Worm (Caenorhabditis elegans): ENCODE measurements around the gene F41C3.11.
A peak's percentile ranks its signal among the peaks of the same experiment; 100 is the strongest.
"Not testable (repeated sequence)": the region's sequence is repeated elsewhere in the genome, so short reads cannot be mapped to it uniquely, and the experiment has no call there.

The F41C3.11 gene

DNA sequence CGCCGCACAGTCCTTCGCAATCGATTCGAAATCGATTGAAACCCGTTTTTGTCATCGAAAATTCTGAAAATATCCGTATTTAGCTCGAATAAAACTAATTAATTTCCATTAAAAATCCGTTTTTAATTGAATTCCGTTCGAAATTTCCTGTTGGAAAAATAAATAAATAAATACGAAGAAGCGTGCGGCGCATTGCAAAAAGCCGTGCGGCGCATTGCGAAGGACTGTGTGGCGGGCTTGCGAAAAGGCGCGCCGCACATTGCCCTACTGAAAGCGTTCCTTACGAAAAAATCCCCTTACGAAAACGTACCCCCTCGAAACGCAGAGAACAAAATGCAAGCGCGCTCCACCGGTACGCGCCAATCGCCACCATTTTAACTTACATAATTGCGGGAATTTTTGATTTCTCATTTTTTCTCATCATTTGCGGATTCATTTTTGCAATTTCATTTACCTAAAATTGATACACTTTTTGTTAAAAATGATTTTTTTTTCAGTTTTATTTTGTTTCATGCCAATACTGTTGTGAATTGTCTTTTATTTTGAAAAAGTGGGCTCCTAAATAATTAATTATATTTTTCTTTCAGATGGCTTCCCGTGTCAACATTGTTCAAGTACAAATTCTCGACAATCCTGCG lies 32.1 kb downstream of the F41C3.11 start, which contains the start of gene unc-85 (continued):
- peak; percentile 87 for TF ChIP-seq ctbp-1 (GFP tag; IDR thresholded peaks at IDR 0.05)
- TF ChIP-seq vab-7 (GFP tag; IDR thresholded peaks at IDR 0.05): peak; percentile 94
- TF ChIP-seq nhr-6 (tag; optimal IDR thresholded peaks at IDR 0.05): peak; percentile 33
- TF ChIP-seq set-16 (GFP tag; IDR thresholded peaks at IDR 0.05): peak; percentile 79
- TF ChIP-seq nhr-28 (tag; optimal IDR thresholded peaks at IDR 0.05): peak; percentile 15
- TF ChIP-seq zfp-3 (GFP tag; conservative IDR thresholded peaks at IDR 0.05): peak; percentile 85
- TF ChIP-seq dmd-6 (GFP tag; IDR thresholded peaks at IDR 0.05): peak; percentile 83
- TF ChIP-seq arid-1 (GFP tag; conservative IDR thresholded peaks at IDR 0.05): peak; percentile 87
- peak; percentile 71 to 83 for TF ChIP-seq lsy-2 (tag; optimal IDR thresholded peaks at IDR 0.05)
- peak; percentile 90 for TF ChIP-seq pha-4 (GFP tag; IDR thresholded peaks at IDR 0.05)
- not testable (repeated sequence) for TF ChIP-seq pha-4 (tag; optimal IDR thresholded peaks at IDR 0.05)
- peak; percentile 83 for TF ChIP-seq mxl-2 (GFP tag; conservative IDR thresholded peaks at IDR 0.05)
- TF ChIP-seq ceh-20 (GFP tag; IDR thresholded peaks at IDR 0.05): peak; percentile 90
- peak; percentile 22 for TF ChIP-seq nhr-48 (tag; optimal IDR thresholded peaks at IDR 0.05)
- TF ChIP-seq hlh-30 (tag; optimal IDR thresholded peaks at IDR 0.05; ENCODE audit: insufficient read depth): peak; percentile 44
- peak; percentile 89 for TF ChIP-seq snpc-1.2 (GFP tag; IDR thresholded peaks at IDR 0.05)
- peak; percentile 23 for TF ChIP-seq nhr-77 (tag; optimal IDR thresholded peaks at IDR 0.05)
- peak; percentile 62; the same call in 1 of the 2 replicates for TF ChIP-seq lim-7 (GFP tag; IDR thresholded peaks at IDR 0.05)
- TF ChIP-seq mep-1 (tag; optimal IDR thresholded peaks at IDR 0.05): peak; percentile 82
- peak; percentile 88 for TF ChIP-seq nhr-42 (GFP tag; IDR thresholded peaks at IDR 0.05)
- TF ChIP-seq hlh-11 (tag; optimal IDR thresholded peaks at IDR 0.05): peak; percentile 72
- TF ChIP-seq mdl-1 (tag; optimal IDR thresholded peaks at IDR 0.05): peak in 1 of 2 experiments; percentile 16
- peak; percentile 60 for TF ChIP-seq F49E8.2 (tag; optimal IDR thresholded peaks at IDR 0.05; ENCODE audit: borderline replicate concordance)
- peak; percentile 87 for TF ChIP-seq mes-2 (tag; optimal IDR thresholded peaks at IDR 0.05; ENCODE audit: poor library complexity, severe bottlenecking)
- peak; percentile 80 for TF ChIP-seq unc-130 (GFP tag; optimal IDR thresholded peaks at IDR 0.05)
- peak; percentile 88 for TF ChIP-seq lin-1 (GFP tag; IDR thresholded peaks at IDR 0.05)
- TF ChIP-seq php-3 (GFP tag; IDR thresholded peaks at IDR 0.05): peak; percentile 23; the same call in 1 of the 2 replicates
- TF ChIP-seq tra-1 (GFP tag; IDR thresholded peaks at IDR 0.05): peak; percentile 91
- TF ChIP-seq nhr-11 (tag; optimal IDR thresholded peaks at IDR 0.05): peak; percentile 43
- peak; percentile 67 for TF ChIP-seq lin-15B (tag; optimal IDR thresholded peaks at IDR 0.05)
- peak in 1 of 2 experiments; percentile 41 for TF ChIP-seq daf-16 (GFP tag; optimal IDR thresholded peaks at IDR 0.05)
- peak; percentile 32 for TF ChIP-seq daf-16 (tag; optimal IDR thresholded peaks at IDR 0.05)

DNA sequence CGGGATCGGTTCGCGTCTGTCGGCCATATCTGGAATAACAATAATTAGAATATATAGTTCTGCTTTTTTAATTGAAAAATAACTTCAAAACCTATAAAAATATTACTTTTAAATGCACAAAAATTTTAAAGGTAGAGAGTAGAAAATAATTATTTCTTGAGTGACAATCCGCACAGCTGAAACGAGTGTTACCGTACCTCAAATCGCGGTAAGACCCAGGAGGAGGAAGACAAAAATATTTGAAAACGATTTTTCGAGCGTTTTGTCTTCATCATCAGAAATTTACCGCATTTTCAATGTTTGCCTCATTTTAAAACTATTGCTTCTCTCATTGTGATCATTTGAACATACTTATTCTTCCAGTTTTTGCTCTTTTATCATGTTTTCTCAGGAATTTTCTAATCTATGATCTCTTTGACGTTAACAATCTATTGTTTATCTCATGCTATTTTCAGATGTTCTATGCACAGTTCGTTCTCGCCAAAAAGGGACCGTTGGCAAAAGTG lies 35.4 kb downstream of the F41C3.11 start, which contains the start of the genes rpn-5 and scc-1:
Gene rpn-5 (minus strand): TSS at position 162 of the 506 bp plus-strand sequence.
Gene scc-1 (plus strand): TSS at position 456 of the 506 bp plus-strand sequence.
- peak; percentile 94 to 99 for TF ChIP-seq lsy-2 (tag; optimal IDR thresholded peaks at IDR 0.05)
- peak; percentile 92 for TF ChIP-seq dpl-1 (GFP tag; optimal IDR thresholded peaks at IDR 0.05)
- TF ChIP-seq pha-4 (GFP tag; IDR thresholded peaks at IDR 0.05): no peak
- TF ChIP-seq pha-4 (tag; optimal IDR thresholded peaks at IDR 0.05): no peak
- TF ChIP-seq nhr-11 (tag; optimal IDR thresholded peaks at IDR 0.05): peak; percentile 54
- no peak for TF ChIP-seq mxl-2 (GFP tag; conservative IDR thresholded peaks at IDR 0.05)
- TF ChIP-seq ama-1 (optimal IDR thresholded peaks at IDR 0.05): no peak
- no peak for TF ChIP-seq mxl-3 (GFP tag; optimal IDR thresholded peaks at IDR 0.05)
- TF ChIP-seq nhr-10 (tag; optimal IDR thresholded peaks at IDR 0.05): no peak
- no peak for TF ChIP-seq ZK337.2 (GFP tag; IDR thresholded peaks at IDR 0.05)
- no peak for TF ChIP-seq dmd-8 (GFP tag; IDR thresholded peaks at IDR 0.05)
- TF ChIP-seq nhr-25 (tag; optimal IDR thresholded peaks at IDR 0.05; ENCODE audit: borderline replicate concordance, insufficient read depth): peak; percentile 27
- peak; percentile 14 for TF ChIP-seq nhr-102 (tag; optimal IDR thresholded peaks at IDR 0.05)
- TF ChIP-seq egl-43 (GFP tag; IDR thresholded peaks at IDR 0.05): no peak
- no peak for TF ChIP-seq snpc-4 (tag; optimal IDR thresholded peaks at IDR 0.05)
- no peak for TF ChIP-seq set-16 (GFP tag; IDR thresholded peaks at IDR 0.05)
- peak; percentile 48 for TF ChIP-seq dve-1 (tag; optimal IDR thresholded peaks at IDR 0.05; ENCODE audit: insufficient read depth)
- no peak for TF ChIP-seq saeg-2 (GFP tag; IDR thresholded peaks at IDR 0.05)
- TF ChIP-seq mep-1 (tag; optimal IDR thresholded peaks at IDR 0.05): peak; percentile 67
- peak; percentile 33 for TF ChIP-seq rbr-2 (tag; optimal IDR thresholded peaks at IDR 0.05)
- TF ChIP-seq duxl-1 (tag; optimal IDR thresholded peaks at IDR 0.05; ENCODE audit: poor library complexity): peak; percentile 25
- TF ChIP-seq hlh-30 (tag; optimal IDR thresholded peaks at IDR 0.05; ENCODE audit: insufficient read depth): peak; percentile 63
- peak; percentile 50 for TF ChIP-seq hlh-11 (tag; optimal IDR thresholded peaks at IDR 0.05)
- no peak for TF ChIP-seq nhr-42 (GFP tag; IDR thresholded peaks at IDR 0.05)
- no peak for TF ChIP-seq daf-16 (GFP tag; optimal IDR thresholded peaks at IDR 0.05)
- TF ChIP-seq daf-16 (tag; optimal IDR thresholded peaks at IDR 0.05): peak; percentile 62
- no peak for TF ChIP-seq tag-97 (GFP tag; IDR thresholded peaks at IDR 0.05)
